Worm (Caenorhabditis elegans): Measurements from ENCODE around the gene C01B9.1.

The C01B9.1 gene

DNA sequence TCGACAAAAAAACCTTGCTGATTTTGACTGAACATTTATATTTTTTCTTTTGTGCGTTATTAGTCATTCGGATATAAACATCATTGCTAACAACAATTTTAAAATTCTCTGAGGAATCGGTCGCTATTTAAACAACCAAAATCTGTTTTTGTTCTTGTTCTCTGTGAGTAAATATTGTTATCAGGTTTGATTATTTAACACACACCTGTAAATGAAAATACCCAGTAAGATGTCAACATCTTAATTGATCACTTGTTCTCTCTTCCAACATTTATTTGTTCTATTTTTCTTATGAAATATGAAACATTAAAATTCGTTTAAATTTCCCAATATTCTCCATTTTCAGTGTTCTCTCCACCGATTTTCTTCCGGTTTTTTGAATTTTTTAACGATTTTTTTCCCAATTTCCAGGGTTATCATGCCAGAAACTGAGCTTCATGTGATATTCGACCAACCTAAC, 8.3 kb upstream of the C01B9.1 start, which contains the start of gene arrd-11:
Gene arrd-11, plus strand, starts transcription at position 410 of the 460 bp plus-strand sequence.
- no peak for TF ChIP-seq fkh-10 (GFP tag; optimal IDR thresholded peaks at IDR 0.05)
- peak; percentile 75 for TF ChIP-seq pha-4 (tag; optimal IDR thresholded peaks at IDR 0.05)
- no peak for TF ChIP-seq skn-1 (tag; optimal IDR thresholded peaks at IDR 0.05)
- TF ChIP-seq ceh-9 (tag; optimal IDR thresholded peaks at IDR 0.05): no peak
- TF ChIP-seq ZK546.5 (tag; optimal IDR thresholded peaks at IDR 0.05): no peak
- TF ChIP-seq pqm-1 (tag; optimal IDR thresholded peaks at IDR 0.05): no peak
- no peak for TF ChIP-seq nhr-77 (tag; optimal IDR thresholded peaks at IDR 0.05)

ce11 chrII:13765952-13766351, 5.4 kb upstream of the C01B9.1 start, which contains the start of gene arrd-12:
TSS of gene arrd-12 (plus strand) at chrII:13766252.
- TF ChIP-seq lin-15B (tag; optimal IDR thresholded peaks at IDR 0.05) (no peak), egl-27 (tag; optimal IDR thresholded peaks at IDR 0.05) (no peak), nhr-11 (tag; optimal IDR thresholded peaks at IDR 0.05) (no peak)

ce11 chrII:13780792-13781248, 9.4 kb downstream of the C01B9.1 start:
- peak; percentile 65 for TF ChIP-seq nhr-77 (tag; optimal IDR thresholded peaks at IDR 0.05)
- no peak for TF ChIP-seq nhr-76 (tag; optimal IDR thresholded peaks at IDR 0.05)
- peak; percentile 42 for TF ChIP-seq pqm-1 (tag; optimal IDR thresholded peaks at IDR 0.05)
- TF ChIP-seq ceh-82 (tag; optimal IDR thresholded peaks at IDR 0.05): no peak
- TF ChIP-seq nhr-43 (tag; optimal IDR thresholded peaks at IDR 0.05; ENCODE audit: poor library complexity, severe bottlenecking): no peak
- TF ChIP-seq nhr-237 (tag; optimal IDR thresholded peaks at IDR 0.05): no peak
- TF ChIP-seq elt-2 (tag; optimal IDR thresholded peaks at IDR 0.05): peak; percentile 70
- no peak for TF ChIP-seq fos-1 (tag; optimal IDR thresholded peaks at IDR 0.05)

- TF ChIP-seq ztf-4 (tag; optimal IDR thresholded peaks at IDR 0.05): no peak
- no peak for TF ChIP-seq nhr-67 (tag; optimal IDR thresholded peaks at IDR 0.05)
- TF ChIP-seq zag-1 (tag; optimal IDR thresholded peaks at IDR 0.05): no peak
- TF ChIP-seq nhr-77 (tag; optimal IDR thresholded peaks at IDR 0.05): no peak
- TF ChIP-seq nhr-11 (tag; optimal IDR thresholded peaks at IDR 0.05): no peak
- TF ChIP-seq elt-1 (tag; optimal IDR thresholded peaks at IDR 0.05): no peak
- TF ChIP-seq nhr-23 (tag; optimal IDR thresholded peaks at IDR 0.05): no peak
- no peak for TF ChIP-seq pha-4 (tag; optimal IDR thresholded peaks at IDR 0.05)
- no peak for TF ChIP-seq ZK546.5 (tag; optimal IDR thresholded peaks at IDR 0.05)
- TF ChIP-seq jun-1 (tag; optimal IDR thresholded peaks at IDR 0.05): no peak
- no peak for TF ChIP-seq unc-39 (tag; optimal IDR thresholded peaks at IDR 0.05)
- TF ChIP-seq fkh-10 (GFP tag; optimal IDR thresholded peaks at IDR 0.05): no peak
- no peak for TF ChIP-seq nfya-1 (tag; optimal IDR thresholded peaks at IDR 0.05; ENCODE audit: insufficient read depth)
- TF ChIP-seq elt-2 (tag; optimal IDR thresholded peaks at IDR 0.05): no peak
- TF ChIP-seq nhr-28 (tag; optimal IDR thresholded peaks at IDR 0.05): no peak
- TF ChIP-seq nhr-25 (tag; optimal IDR thresholded peaks at IDR 0.05): no peak
Measured at ce11 chrII:13783880-13784279, 12.5 kb downstream of the C01B9.1 start, which contains the start of gene C01B9.4. TSS of gene C01B9.4 (minus strand) at chrII:13783980.

DNA sequence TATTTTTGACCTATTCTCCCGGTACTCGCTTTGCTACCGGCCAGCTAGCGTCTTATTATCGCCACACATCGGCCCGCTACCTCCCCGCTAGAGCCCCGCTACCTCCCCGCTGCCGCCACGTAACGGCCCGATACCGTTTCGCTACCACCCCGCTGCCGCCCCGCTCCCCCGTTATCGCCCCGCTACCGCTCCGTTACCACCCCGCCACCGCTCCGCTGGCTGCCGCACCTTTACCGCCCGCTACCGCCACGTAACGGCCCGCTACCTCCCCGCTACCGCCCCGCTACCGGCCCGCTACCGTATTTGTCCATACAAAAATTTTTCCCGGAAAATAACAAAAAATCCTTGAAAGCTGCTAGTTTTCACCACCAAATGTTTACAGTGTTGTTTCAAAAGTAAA, 14.2 kb downstream of the C01B9.1 start:
- no peak for TF ChIP-seq nhr-43 (tag; optimal IDR thresholded peaks at IDR 0.05; ENCODE audit: poor library complexity, severe bottlenecking)
- no peak for TF ChIP-seq tbx-2 (tag; optimal IDR thresholded peaks at IDR 0.05)
- TF ChIP-seq nhr-12 (tag; optimal IDR thresholded peaks at IDR 0.05): no peak
- no peak for TF ChIP-seq nhr-77 (tag; optimal IDR thresholded peaks at IDR 0.05)
- TF ChIP-seq lin-39 (tag; optimal IDR thresholded peaks at IDR 0.05): no peak
- no peak for TF ChIP-seq pha-4 (tag; optimal IDR thresholded peaks at IDR 0.05)
- no peak for TF ChIP-seq nhr-23 (tag; optimal IDR thresholded peaks at IDR 0.05)
- TF ChIP-seq nhr-25 (tag; optimal IDR thresholded peaks at IDR 0.05): no peak
- TF ChIP-seq fos-1 (tag; optimal IDR thresholded peaks at IDR 0.05): no peak
- TF ChIP-seq daf-12 (tag; optimal IDR thresholded peaks at IDR 0.05): no peak
- no peak for TF ChIP-seq fkh-10 (GFP tag; optimal IDR thresholded peaks at IDR 0.05)
- TF ChIP-seq zag-1 (tag; optimal IDR thresholded peaks at IDR 0.05): no peak
- TF ChIP-seq skn-1 (tag; optimal IDR thresholded peaks at IDR 0.05): no peak
- TF ChIP-seq ama-1 (optimal IDR thresholded peaks at IDR 0.05): no peak
- TF ChIP-seq jun-1 (tag; optimal IDR thresholded peaks at IDR 0.05): no peak

- TF ChIP-seq snpc-4 (tag; optimal IDR thresholded peaks at IDR 0.05) (no peak), nhr-77 (tag; optimal IDR thresholded peaks at IDR 0.05) (no peak), lsy-12 (tag; optimal IDR thresholded peaks at IDR 0.05) (no peak), mml-1 (tag; optimal IDR thresholded peaks at IDR 0.05) (no peak), egl-27 (tag; optimal IDR thresholded peaks at IDR 0.05) (no peak), nhr-23 (tag; optimal IDR thresholded peaks at IDR 0.05) (no peak), ztf-11 (tag; optimal IDR thresholded peaks at IDR 0.05) (no peak), jun-1 (tag; optimal IDR thresholded peaks at IDR 0.05) (no peak), nhr-25 (tag; optimal IDR thresholded peaks at IDR 0.05) (no peak), elt-3 (tag; optimal IDR thresholded peaks at IDR 0.05) (no peak), unc-39 (tag; optimal IDR thresholded peaks at IDR 0.05) (no peak), pha-4 (tag; optimal IDR thresholded peaks at IDR 0.05) (no peak), nhr-67 (tag; optimal IDR thresholded peaks at IDR 0.05) (no peak)
Measured at ce11 chrII:13786899-13787298, 15.5 kb downstream of the C01B9.1 start.
